Worm (Caenorhabditis elegans) whole organism, L4 larva: ENCODE data around the gene F09E5.11.
A peak's percentile ranks its signal among the peaks of the same experiment; 100 is the strongest.

ENCODE experiments used
- ZK546.5 ChIP-seq, 2 experiments: sonication (generic microtip); optimal IDR thresholded peaks; 2 replicates each; lab custom pipeline; 2017; ENCODE audit warnings: missing biosample characterization in 2 of 2, missing genetic modification characterization in 2 of 2
- ces-1 ChIP-seq: fragments of 150-350 bp; sonication (generic microtip); optimal IDR thresholded peaks from 4 replicates; lab custom pipeline; 2014; ENCODE audit warnings: missing biosample characterization, missing genetic modification reagents, missing genetic modification characterization
- egl-27 ChIP-seq: sonication (generic microtip); optimal IDR thresholded peaks from 3 replicates; lab custom pipeline; 2017; ENCODE audit warnings: missing biosample characterization, missing genetic modification reagents, missing genetic modification characterization
- hlh-30 ChIP-seq: sonication (generic microtip); optimal IDR thresholded peaks from 2 replicates; lab custom pipeline; 2017; ENCODE audit warnings: antibody characterized with exemption, mild to moderate bottlenecking, missing genetic modification characterization, missing compliant biosample characterization; ENCODE audit not compliant: insufficient read depth
- jun-1 ChIP-seq: fragments of 150-350 bp; optimal IDR thresholded peaks from 2 replicates; lab custom pipeline; 2014; ENCODE audit warnings: missing biosample characterization, missing genetic modification reagents, missing genetic modification characterization
- mep-1 ChIP-seq: fragments of 150-350 bp; sonication (generic microtip); optimal IDR thresholded peaks from 3 replicates; lab custom pipeline; 2014; ENCODE audit warnings: missing biosample characterization, missing genetic modification characterization

- TF ChIP-seq ZK546.5 (tag; optimal IDR thresholded peaks at IDR 0.05; lab: Kevin White, UChicago), result no peak
- no peak for TF ChIP-seq egl-27 (tag; lab: Kevin White, UChicago)
- TF ChIP-seq mep-1 (tag; lab: Kevin White, UChicago), result peak; percentile 66
- peak; percentile 70 for TF ChIP-seq hlh-30 (tag; lab: Kevin White, UChicago)
- TF ChIP-seq jun-1 (tag; lab: Kevin White, UChicago), result no peak
- no peak for TF ChIP-seq ces-1 (GFP tag; lab: Kevin White, UChicago)
These were observed 31.9 kb downstream of the F09E5.11 start for ce11 chrII:5326024-5326627.
